Worm (Caenorhabditis elegans) whole organism, L4/young adult: ENCODE results near the gene lin-12.

Experiments
- W03F9.2 ChIP-seq: fragments of 150-350 bp; optimal IDR thresholded peaks from 2 replicates; lab custom pipeline; 2014; ENCODE audit warnings: missing biosample characterization, missing genetic modification characterization
- dao-5 ChIP-seq: sonication (generic microtip); optimal IDR thresholded peaks from 2 replicates; lab custom pipeline; 2016; ENCODE audit warnings: missing genotype, missing genetic modification characterization, moderate library complexity, missing compliant biosample characterization
- him-1 ChIP-seq: sonication (generic microtip); optimal IDR thresholded peaks from 2 replicates; lab custom pipeline; 2016; ENCODE audit warnings: missing genotype, missing genetic modification reagents, missing genetic modification characterization, missing compliant biosample characterization

Gene lin-12

DNA sequence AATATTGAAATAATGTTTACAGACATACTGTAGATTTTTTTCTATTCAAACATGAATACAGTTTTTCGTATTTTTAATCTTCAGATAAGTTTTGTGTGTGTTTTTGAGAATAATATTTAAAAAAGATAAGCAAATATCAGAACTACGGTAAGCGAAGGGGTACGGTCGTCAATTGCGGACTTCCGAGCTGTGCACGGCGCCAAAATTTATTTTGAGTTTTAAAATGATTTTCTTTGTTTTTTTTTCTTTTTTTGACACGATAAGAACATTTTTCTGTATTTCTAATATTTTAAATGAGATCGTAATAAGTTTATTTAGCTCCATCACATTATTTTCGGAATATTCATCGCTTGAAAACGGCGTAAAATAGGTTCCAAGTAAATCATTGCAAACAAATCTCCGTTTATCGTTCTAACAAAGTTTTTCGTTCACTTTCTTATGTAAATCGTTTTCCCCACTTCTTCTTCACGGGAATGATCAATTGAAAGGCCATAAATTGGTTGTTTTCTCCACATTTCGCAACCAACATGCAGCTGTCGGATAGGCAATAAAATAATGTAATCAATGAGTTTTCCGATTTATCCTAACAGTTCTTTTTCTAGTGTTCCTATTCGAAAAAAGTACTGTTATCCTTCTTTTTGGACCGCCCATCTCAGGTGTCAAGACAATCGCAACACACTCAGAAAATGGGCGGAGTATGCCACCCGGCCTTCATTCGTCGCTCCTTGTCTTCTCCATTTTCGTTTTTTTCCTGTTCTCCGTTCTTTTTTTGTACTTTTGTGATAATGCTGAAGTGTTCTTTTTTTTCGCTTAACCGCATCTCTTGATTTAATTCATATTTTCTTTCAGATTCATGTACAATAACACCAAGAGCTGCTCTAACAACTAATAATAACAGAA is 20.4 kb upstream of the lin-12 start, which contains the start of gene glp-1:
TSS of gene glp-1 (plus strand) at position 850 of the 900 bp plus-strand sequence.
- TF ChIP-seq him-1 (tag; lab: Kevin White, UChicago): no peak
- no peak for TF ChIP-seq dao-5
- no peak for TF ChIP-seq W03F9.2

DNA sequence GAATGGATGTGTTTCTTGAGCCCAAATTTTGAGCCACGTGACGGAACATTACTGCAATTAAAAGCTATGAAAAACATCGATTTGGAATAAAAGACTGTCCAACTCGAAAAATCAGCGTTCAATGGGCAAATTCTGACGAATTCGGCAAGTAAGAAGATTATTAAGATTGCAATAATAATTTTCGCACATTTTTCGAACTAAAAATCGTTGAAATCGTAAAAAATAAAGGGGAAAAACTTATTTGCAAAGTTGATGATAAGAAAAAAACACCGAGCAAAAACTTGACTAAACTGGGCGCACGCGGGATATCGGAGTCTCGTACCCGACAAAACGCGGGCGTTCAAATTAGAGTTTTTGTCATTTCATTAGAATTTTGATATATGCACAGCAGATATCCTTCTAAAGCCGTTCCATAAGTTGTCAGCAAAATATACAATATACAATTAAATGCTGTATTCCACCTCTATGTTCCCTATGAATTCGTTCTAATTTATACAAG is 18.1 kb upstream of the lin-12 start, which contains the start of the genes mccc-2 and mrpl-44:
TSS of gene mccc-2 (minus strand) at position 51 of the 499 bp plus-strand sequence.
TSS of gene mrpl-44 (minus strand) at position 51 of the 499 bp plus-strand sequence.
- TF ChIP-seq him-1 (tag; lab: Kevin White, UChicago) (no peak), dao-5 (no peak), W03F9.2 (no peak)

- TF ChIP-seq dao-5 (no peak), him-1 (tag; lab: Kevin White, UChicago) (peak; percentile 17)
Observed at ce11 chrIII:9084329-9084728, 13.1 kb upstream of the lin-12 start.

DNA sequence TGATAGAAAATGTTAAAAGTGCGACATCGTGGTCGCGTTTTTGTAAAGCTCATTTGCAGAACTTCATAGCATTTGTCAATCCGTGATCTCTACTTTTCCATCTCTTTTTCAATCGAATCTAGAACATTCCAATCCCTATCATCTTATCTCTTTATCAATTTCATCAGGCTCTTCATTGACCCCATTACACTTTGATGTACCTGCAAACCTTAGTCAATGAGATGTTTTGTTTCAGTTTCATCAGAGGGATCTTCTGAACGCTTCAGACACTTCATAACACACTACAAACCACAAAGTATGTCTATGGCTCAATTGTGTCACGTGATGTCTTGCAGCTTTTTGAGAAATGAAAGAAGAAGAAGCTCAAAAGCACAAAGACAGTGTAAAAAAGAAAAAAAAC is 11.8 kb upstream of the lin-12 start:
- TF ChIP-seq him-1 (tag; lab: Kevin White, UChicago): no peak
- TF ChIP-seq dao-5: no peak
- TF ChIP-seq W03F9.2: no peak

DNA sequence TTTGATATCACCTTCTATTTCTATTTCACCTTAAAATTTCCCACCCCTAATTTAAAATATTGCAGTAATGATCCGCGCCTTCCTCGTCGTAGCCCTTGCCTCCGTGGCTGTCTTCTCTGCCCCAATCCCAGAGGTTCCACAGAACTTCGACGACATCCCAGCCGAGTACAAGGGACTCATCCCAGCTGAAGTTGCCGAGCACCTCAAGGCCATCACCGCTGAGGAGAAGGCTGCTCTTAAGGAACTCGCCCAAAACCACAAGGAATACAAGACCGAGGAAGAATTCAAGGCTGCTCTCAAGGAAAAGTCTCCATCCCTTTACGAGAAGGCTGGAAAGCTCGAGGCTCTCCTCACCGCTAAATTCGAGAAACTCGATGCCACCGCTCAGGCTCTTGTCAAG is 10.5 kb upstream of the lin-12 start, which contains the start of gene far-2:
TSS of gene far-2 (plus strand) at position 66 of the 400 bp plus-strand sequence.
- TF ChIP-seq W03F9.2 (no peak), dao-5 (no peak), him-1 (tag; lab: Kevin White, UChicago) (no peak)

DNA sequence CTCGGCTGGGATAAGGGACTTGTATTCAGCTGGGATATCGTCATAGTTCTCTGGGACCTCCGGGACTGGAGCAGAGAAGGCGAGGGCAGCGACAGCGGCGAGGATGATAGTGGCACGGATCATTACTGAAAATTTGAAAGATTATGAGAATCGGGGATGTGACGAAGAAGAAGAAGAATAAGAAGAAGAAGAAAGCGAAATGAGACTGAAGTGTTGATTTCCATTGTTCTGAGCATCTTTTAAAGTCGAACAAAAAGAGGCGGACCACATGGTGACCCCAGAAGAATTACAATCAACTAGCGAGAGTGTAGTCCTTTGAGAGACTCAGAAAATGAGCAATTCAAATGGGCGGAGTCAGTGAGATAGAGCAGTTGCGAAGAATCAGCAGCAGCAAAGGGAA is 9.8 kb upstream of the lin-12 start, which contains the start of gene far-1:
TSS of gene far-1 (minus strand) at position 125 of the 400 bp plus-strand sequence.
- no peak for TF ChIP-seq W03F9.2
- no peak for TF ChIP-seq dao-5
- no peak for TF ChIP-seq him-1 (tag; lab: Kevin White, UChicago)

DNA sequence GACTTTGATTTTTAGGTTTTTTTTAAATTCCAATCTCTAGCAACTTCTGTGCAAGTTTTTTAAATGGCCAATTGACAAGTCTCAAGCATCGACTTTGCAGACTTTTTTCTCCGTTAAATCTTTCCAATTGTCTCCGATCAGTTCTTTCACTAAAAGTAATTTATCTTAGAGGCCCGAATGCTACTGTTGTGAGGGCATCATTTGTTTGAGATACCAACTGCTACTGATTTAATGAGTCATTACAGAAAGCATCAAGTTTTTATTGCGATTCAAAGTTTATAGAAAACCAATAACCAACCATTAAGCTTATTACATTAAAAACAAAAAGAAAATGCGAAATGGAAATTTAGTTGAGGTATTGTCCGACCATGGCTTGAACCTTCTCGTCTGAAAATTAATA is 8.9 kb upstream of the lin-12 start:
- TF ChIP-seq dao-5 (no peak), W03F9.2 (no peak), him-1 (tag; lab: Kevin White, UChicago) (no peak)

ce11 chrIII:9077708-9078107 is 6.4 kb upstream of the lin-12 start, which contains the start of gene F02A9.1:
F02A9.1 (minus strand) TSS chrIII:9077808.
- TF ChIP-seq dao-5 (no peak), him-1 (tag; lab: Kevin White, UChicago) (no peak), W03F9.2 (no peak)

- TF ChIP-seq him-1 (tag; lab: Kevin White, UChicago) (no peak), dao-5 (no peak), W03F9.2 (no peak)
Observed at ce11 chrIII:9075539-9075938, 4.3 kb upstream of the lin-12 start, which contains the start of gene F02A9.7. F02A9.7 (minus strand) TSS chrIII:9075639.

DNA sequence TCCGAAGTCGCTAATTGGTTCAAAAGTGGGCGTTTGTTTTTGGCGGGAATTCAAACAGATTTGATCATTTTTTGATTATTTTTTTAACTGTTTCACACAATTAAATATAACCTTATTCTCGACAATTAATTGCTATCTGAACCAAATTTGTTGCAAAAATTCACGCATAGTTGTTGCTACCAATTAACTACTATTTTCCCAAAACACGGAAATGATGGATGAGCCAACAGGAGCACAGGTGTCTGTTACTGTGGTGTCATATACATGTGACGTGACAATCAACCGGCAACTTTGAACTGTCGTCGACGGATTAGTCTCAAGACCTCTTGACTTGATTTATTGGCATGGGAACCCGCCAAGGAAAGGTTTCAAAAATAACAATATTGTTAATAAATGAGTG is 1.4 kb upstream of the lin-12 start:
- TF ChIP-seq him-1 (tag; lab: Kevin White, UChicago): no peak
- no peak for TF ChIP-seq dao-5
- no peak for TF ChIP-seq W03F9.2

ce11 chrIII:9069712-9070111 is 1.6 kb downstream of the lin-12 start:
- no peak for TF ChIP-seq him-1 (tag; lab: Kevin White, UChicago)
- TF ChIP-seq dao-5: no peak
- no peak for TF ChIP-seq W03F9.2

DNA sequence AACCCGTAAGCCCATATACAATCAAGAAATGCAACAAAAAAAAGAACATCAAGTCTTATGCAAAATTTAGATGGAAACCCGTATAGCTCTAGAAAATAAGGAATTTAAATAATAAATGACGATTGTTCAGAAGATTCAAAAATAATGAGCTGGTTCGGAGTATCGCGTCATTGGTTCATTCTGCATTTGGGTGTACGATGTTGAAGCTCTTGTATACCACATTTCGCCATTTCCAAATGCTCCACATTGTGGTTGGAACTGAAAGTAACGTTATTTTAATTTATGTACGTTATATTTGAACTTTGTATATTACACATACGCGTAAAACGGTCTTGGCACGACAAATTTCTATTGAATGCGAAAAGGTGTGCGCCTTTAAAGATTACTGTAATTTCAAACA is 11.0 kb downstream of the lin-12 start:
- TF ChIP-seq him-1 (tag; lab: Kevin White, UChicago) (no peak), W03F9.2 (no peak), dao-5 (no peak)

DNA sequence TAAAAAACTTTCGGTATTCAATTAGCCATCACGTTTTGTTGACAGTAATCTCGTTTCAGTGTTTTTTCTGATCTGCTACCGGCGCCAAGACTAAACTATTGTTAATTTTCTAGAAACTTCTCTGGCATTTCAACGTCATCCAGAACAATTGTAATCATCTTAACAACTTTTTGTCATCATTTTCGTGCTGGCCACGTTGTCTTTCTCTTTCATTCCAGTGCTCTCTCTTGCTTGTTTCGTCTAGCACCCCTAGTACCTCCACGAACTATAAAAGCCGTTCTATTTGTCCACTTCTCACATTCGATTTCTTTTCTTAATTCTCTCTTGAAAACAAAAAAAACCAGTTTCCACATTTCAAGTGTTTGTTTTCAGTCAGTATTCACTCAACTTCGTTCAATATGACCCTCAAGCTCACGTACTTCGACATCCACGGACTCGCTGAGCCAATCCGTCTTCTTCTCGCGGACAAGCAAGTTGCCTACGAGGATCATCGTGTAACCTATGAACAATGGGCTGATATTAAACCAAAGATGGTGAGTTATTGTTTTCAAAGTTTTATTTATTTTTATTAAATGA is 12.2 kb downstream of the lin-12 start, which contains the start of gene gst-1:
TSS of gene gst-1 (plus strand) at position 373 of the 576 bp plus-strand sequence.
- TF ChIP-seq him-1 (tag; lab: Kevin White, UChicago): no peak
- TF ChIP-seq dao-5: no peak
- peak; percentile 38 for TF ChIP-seq W03F9.2

DNA sequence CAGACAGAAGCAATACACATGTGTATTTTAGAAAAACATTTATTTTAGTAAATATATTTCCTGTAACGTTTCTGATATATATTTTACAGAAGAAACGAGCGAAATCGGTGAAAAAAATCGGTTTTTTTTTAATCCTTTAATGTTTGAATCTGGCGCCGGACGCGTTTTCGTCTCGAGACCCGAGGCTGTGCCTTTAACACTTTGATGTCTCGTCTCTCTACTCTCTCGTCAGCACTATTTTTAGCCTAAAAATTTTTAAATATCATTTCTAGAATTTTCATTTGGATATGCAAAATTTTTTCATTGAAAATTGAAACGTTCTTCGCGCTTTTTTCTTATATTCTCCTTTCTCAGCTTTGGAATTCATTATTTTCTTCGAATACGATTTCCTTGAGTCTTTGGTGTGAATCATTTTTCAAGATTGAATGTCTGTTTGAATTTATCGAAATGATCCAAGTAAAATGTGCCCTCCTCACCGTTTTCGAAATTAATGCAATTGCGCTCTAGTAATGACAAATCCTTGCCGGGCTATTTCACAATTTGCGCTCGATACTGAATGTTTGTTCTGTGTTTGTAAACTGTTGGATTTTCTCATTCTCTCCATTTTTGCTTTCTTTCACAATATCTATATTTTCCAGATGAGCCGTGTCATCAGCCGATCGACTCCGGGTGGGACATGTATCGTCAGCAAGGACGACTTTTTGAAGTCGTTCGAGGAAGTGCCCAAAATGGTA is 16.7 kb downstream of the lin-12 start, which contains the start of gene cls-2:
TSS of gene cls-2 (plus strand) at position 635 of the 734 bp plus-strand sequence.
- TF ChIP-seq W03F9.2 (peak; percentile 14), dao-5 (no peak), him-1 (tag; lab: Kevin White, UChicago) (no peak)
